Fruit fly (Drosophila melanogaster) whole organism, adult: ENCODE data around the gene Bdbt.

Experiments
- CG7101 ChIP-seq: fragments of 200-800 bp; sonication (Bioruptor generic); optimal IDR thresholded peaks from 2 replicates; lab custom pipeline; 2018; ENCODE audit warnings: missing biosample characterization, mild to moderate bottlenecking, missing genetic modification characterization, moderate library complexity
- bab1 ChIP-seq: fragments of 200-800 bp; sonication (Bioruptor generic); optimal IDR thresholded peaks from 3 replicates; lab custom pipeline; 2019; ENCODE audit warnings: missing biosample characterization, mild to moderate bottlenecking, missing genetic modification characterization, moderate library complexity
- cic ChIP-seq: fragments of 200-800 bp; sonication (Bioruptor generic); optimal IDR thresholded peaks from 2 replicates; lab custom pipeline; 2017; ENCODE audit warnings: missing biosample characterization, mild to moderate bottlenecking, missing genetic modification characterization, moderate library complexity
- tj ChIP-seq: fragments of 200-800 bp; sonication (Bioruptor generic); optimal IDR thresholded peaks from 3 replicates; lab custom pipeline; 2017; ENCODE audit warnings: missing biosample characterization, mild to moderate bottlenecking, missing genetic modification characterization, moderate library complexity

DNA sequence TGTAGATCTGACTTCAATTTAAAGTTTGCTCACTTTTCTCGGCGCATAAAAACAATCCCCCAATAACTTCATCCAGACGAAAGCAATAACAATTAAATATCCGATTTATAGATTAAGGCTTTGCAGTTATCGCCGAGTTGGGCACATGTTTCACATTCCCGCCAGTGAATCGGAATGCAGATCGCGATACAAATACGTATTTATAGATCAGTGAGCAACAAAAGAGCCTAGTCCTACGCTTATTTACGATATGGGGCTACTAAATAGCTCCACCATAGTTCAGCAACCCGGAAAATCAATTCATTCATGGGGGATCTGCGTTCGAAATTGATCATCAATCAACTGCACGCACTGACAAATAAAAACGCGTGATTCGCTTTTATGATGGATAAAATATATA is 26.6 kb downstream of the Bdbt start:
- TF ChIP-seq bab1 (GFP tag; lab: Kevin White, UChicago): no peak
- TF ChIP-seq cic (GFP tag; lab: Kevin White, UChicago): no peak
- TF ChIP-seq CG7101 (tag; lab: Kevin White, UChicago): no peak
- no peak for TF ChIP-seq tj
